Fruit fly (Drosophila melanogaster): ENCODE data around the gene CG42674.

CG42674 gene

dm6 chr3L:20168152-20168551, 30.0 kb downstream of the CG42674 start (continued):
- TF ChIP-seq Ets21C (GFP tag; optimal IDR thresholded peaks at IDR 0.05) (peak; percentile 22), CG3032 (tag; optimal IDR thresholded peaks at IDR 0.05) (peak; percentile 39), fd85E (GFP tag; optimal IDR thresholded peaks at IDR 0.05) (no peak), dsx (GFP tag; optimal IDR thresholded peaks at IDR 0.05; ENCODE audit: poor library complexity, severe bottlenecking) (no peak), CG6808 (GFP tag; optimal IDR thresholded peaks at IDR 0.05) (peak; percentile 31), CG6792 (GFP tag; optimal IDR thresholded peaks at IDR 0.05) (peak; percentile 11)

- TF ChIP-seq Ets21C (GFP tag; optimal IDR thresholded peaks at IDR 0.05) = peak; percentile 54
- TF ChIP-seq CG32006 (GFP tag; optimal IDR thresholded peaks at IDR 0.05) = peak; percentile 75
- peak; percentile 98 for TF ChIP-seq dsx (GFP tag; optimal IDR thresholded peaks at IDR 0.05; ENCODE audit: poor library complexity, severe bottlenecking)
- TF ChIP-seq CG1621 (tag; optimal IDR thresholded peaks at IDR 0.05) = no peak
- no peak for TF ChIP-seq ss (GFP tag; optimal IDR thresholded peaks at IDR 0.05)
- TF ChIP-seq CG34406 (GFP tag; optimal IDR thresholded peaks at IDR 0.05) = no peak
- no peak for TF ChIP-seq OdsH (GFP tag; optimal IDR thresholded peaks at IDR 0.05)
- TF ChIP-seq CG6163 (GFP tag; IDR thresholded peaks at IDR 0.05) = 0 out of 3 replicates have a peak, but pooled peaks have one; percentile 45
- no peak for TF ChIP-seq Eip75B (GFP tag; optimal IDR thresholded peaks at IDR 0.05)
- TF ChIP-seq CG8632 (GFP tag; optimal IDR thresholded peaks at IDR 0.05) = peak; percentile 61
- TF ChIP-seq CG9139 (GFP tag; optimal IDR thresholded peaks at IDR 0.05) = no peak
- no peak for TF ChIP-seq esn (GFP tag; optimal IDR thresholded peaks at IDR 0.05)
- TF ChIP-seq Hr39 (GFP tag; optimal IDR thresholded peaks at IDR 0.05) = peak; percentile 74
- TF ChIP-seq CG7368 (GFP tag; optimal IDR thresholded peaks at IDR 0.05) = no peak
- peak; percentile 78 for TF ChIP-seq Hr4 (GFP tag; optimal IDR thresholded peaks at IDR 0.05)
- peak; percentile 90 for TF ChIP-seq svp (GFP tag)
- peak; percentile 76 for TF ChIP-seq Smox (GFP tag; optimal IDR thresholded peaks at IDR 0.05)
- no peak for TF ChIP-seq Eip78C (GFP tag)
- peak; percentile 13 for TF ChIP-seq vri (GFP tag; optimal IDR thresholded peaks at IDR 0.05)
- no peak for TF ChIP-seq CG6792 (GFP tag; optimal IDR thresholded peaks at IDR 0.05)
- TF ChIP-seq Ets96B (tag; optimal IDR thresholded peaks at IDR 0.05) = no peak
- TF ChIP-seq fkh (GFP tag; optimal IDR thresholded peaks at IDR 0.05) = no peak
- TF ChIP-seq achi (GFP tag; optimal IDR thresholded peaks at IDR 0.05) = peak; percentile 67
- no peak for TF ChIP-seq topi (GFP tag; optimal IDR thresholded peaks at IDR 0.05)
- TF ChIP-seq CG15336 (GFP tag; IDR thresholded peaks at IDR 0.05) = peak; percentile 84
- no peak for TF ChIP-seq eg (GFP tag; IDR thresholded peaks at IDR 0.05)
- peak; percentile 81 for TF ChIP-seq CG8119 (GFP tag; IDR thresholded peaks at IDR 0.05)
- no peak for TF ChIP-seq Eip93F (GFP tag; optimal IDR thresholded peaks at IDR 0.05)
- no peak for TF ChIP-seq CG6854 (GFP tag; optimal IDR thresholded peaks at IDR 0.05)
- TF ChIP-seq CG11902 (GFP tag; optimal IDR thresholded peaks at IDR 0.05) = no peak
- TF ChIP-seq pdm3 (GFP tag; optimal IDR thresholded peaks at IDR 0.05) = peak; percentile 74
- no peak for TF ChIP-seq dac (GFP tag; optimal IDR thresholded peaks at IDR 0.05)
- TF ChIP-seq spab (GFP tag; optimal IDR thresholded peaks at IDR 0.05) = no peak
- peak; percentile 83 for TF ChIP-seq Met (GFP tag; optimal IDR thresholded peaks at IDR 0.05)
- TF ChIP-seq lz (GFP tag; optimal IDR thresholded peaks at IDR 0.05) = peak; percentile 57
- TF ChIP-seq Sox15 (GFP tag; optimal IDR thresholded peaks at IDR 0.05) = no peak
- peak; percentile 71 for TF ChIP-seq CG31627 (GFP tag; optimal IDR thresholded peaks at IDR 0.05)
- TF ChIP-seq CG3032 (tag; optimal IDR thresholded peaks at IDR 0.05) = no peak
- TF ChIP-seq CG16779 (tag; optimal IDR thresholded peaks at IDR 0.05) = peak; percentile 17
- TF ChIP-seq net (GFP tag; optimal IDR thresholded peaks at IDR 0.05) = peak; percentile 16
- TF ChIP-seq fd59A (GFP tag; optimal IDR thresholded peaks at IDR 0.05) = no peak
- no peak for TF ChIP-seq fd85E (GFP tag; optimal IDR thresholded peaks at IDR 0.05)
- no peak for TF ChIP-seq salr (GFP tag; optimal IDR thresholded peaks at IDR 0.05)
These were observed 57.4 kb downstream of the CG42674 start, which contains the start of gene CG7328 for dm6 chr3L:20140589-20141207. Gene CG7328, minus strand, starts transcription at chr3L:20140607.

Data from whole organism, prepupa.